Worm (Caenorhabditis elegans): ENCODE measurements around the gene sptl-2.

sptl-2 gene

ce11 chrV:7978798-7979197 lies 38.2 kb upstream of the sptl-2 start (continued):
- peak; percentile 49 for TF ChIP-seq ceh-27 (GFP tag; optimal IDR thresholded peaks at IDR 0.05)
- no peak for TF ChIP-seq B0035.1 (tag; optimal IDR thresholded peaks at IDR 0.05)
- peak; percentile 44; the same call in 1 of the 2 replicates for TF ChIP-seq hmg-1.2 (GFP tag; IDR thresholded peaks at IDR 0.05)
- peak; percentile 62 for TF ChIP-seq attf-5 (GFP tag; optimal IDR thresholded peaks at IDR 0.05)

ce11 chrV:7980370-7980987 lies 36.5 kb upstream of the sptl-2 start:
- TF ChIP-seq F10E7.11 (tag; optimal IDR thresholded peaks at IDR 0.05) (no peak), somi-1 (GFP tag; optimal IDR thresholded peaks at IDR 0.05) (peak; percentile 20), cebp-1 (GFP tag; IDR thresholded peaks at IDR 0.05) (no peak), cebp-1 (tag; optimal IDR thresholded peaks at IDR 0.05) (peak; percentile 25), K12H6.12 (tag; optimal IDR thresholded peaks at IDR 0.05) (peak; percentile 10), zfh-2 (GFP tag; conservative IDR thresholded peaks at IDR 0.05) (peak; percentile 56), unc-130 (GFP tag; optimal IDR thresholded peaks at IDR 0.05) (no peak), pbrm-1 (GFP tag; IDR thresholded peaks at IDR 0.05) (no peak)

- TF ChIP-seq madf-8 (GFP tag; conservative IDR thresholded peaks at IDR 0.05) (peak; percentile 87), xnd-1 (tag; optimal IDR thresholded peaks at IDR 0.05) (peak; percentile 77), B0336.3 (GFP tag; IDR thresholded peaks at IDR 0.05) (no peak), lsy-27 (tag; optimal IDR thresholded peaks at IDR 0.05; ENCODE audit: borderline replicate concordance, insufficient read depth) (no peak), ZK185.1 (tag; optimal IDR thresholded peaks at IDR 0.05; ENCODE audit: poor library complexity, severe bottlenecking) (no peak), lsl-1 (GFP tag; optimal IDR thresholded peaks at IDR 0.05) (peak; percentile 74), T07F8.4 (tag; optimal IDR thresholded peaks at IDR 0.05) (no peak), Y95B8A.8 (GFP tag; IDR thresholded peaks at IDR 0.05) (no peak), madf-6 (GFP tag; IDR thresholded peaks at IDR 0.05) (peak; percentile 82), lin-40 (tag; optimal IDR thresholded peaks at IDR 0.05) (no peak), nfya-1 (tag; optimal IDR thresholded peaks at IDR 0.05; ENCODE audit: borderline replicate concordance, insufficient read depth) (no peak)
Observed at ce11 chrV:7980993-7981595, 35.9 kb upstream of the sptl-2 start, which contains the start of gene F26D11.1. Gene F26D11.1, plus strand, starts transcription at chrV:7981545.

ce11 chrV:7983381-7984052 lies 33.5 kb upstream of the sptl-2 start, which contains the start of the genes natb-1 and abhd-12:
Gene natb-1, minus strand, starts transcription at chrV:7983431.
Gene abhd-12, plus strand, starts transcription at chrV:7983879.
- peak; percentile 91 for TF ChIP-seq attf-5 (GFP tag; optimal IDR thresholded peaks at IDR 0.05)
- peak; percentile 57 for TF ChIP-seq lsl-1 (GFP tag; optimal IDR thresholded peaks at IDR 0.05)
- no peak for TF ChIP-seq snpc-4 (GFP tag; optimal IDR thresholded peaks at IDR 0.05)
- TF ChIP-seq snpc-4 (tag; optimal IDR thresholded peaks at IDR 0.05) = peak in 2 of 4 experiments; percentile 18 to 19
- peak; percentile 3 for TF ChIP-seq ztf-18 (tag; optimal IDR thresholded peaks at IDR 0.05)
- no peak for TF ChIP-seq cebp-1 (GFP tag; IDR thresholded peaks at IDR 0.05)
- TF ChIP-seq cebp-1 (tag; optimal IDR thresholded peaks at IDR 0.05) = peak; percentile 46
- TF ChIP-seq cebp-2 (GFP tag; IDR thresholded peaks at IDR 0.05) = no peak
- peak; percentile 1 for TF ChIP-seq lin-54 (GFP tag; optimal IDR thresholded peaks at IDR 0.05)
- TF ChIP-seq zfh-2 (GFP tag; conservative IDR thresholded peaks at IDR 0.05) = no peak
- peak; percentile 10 for TF ChIP-seq F23B12.7 (tag; optimal IDR thresholded peaks at IDR 0.05; ENCODE audit: insufficient read depth)
- no peak for TF ChIP-seq hlh-26 (GFP tag; conservative IDR thresholded peaks at IDR 0.05)
- peak; percentile 22 for TF ChIP-seq nhr-80 (tag; optimal IDR thresholded peaks at IDR 0.05)
